Fruit fly (Drosophila melanogaster) whole organism, embryonic: Measurements from ENCODE around the gene wrm2.

Source experiments
- Atf6 ChIP-seq: fragments of 200-800 bp; sonication (Bioruptor generic); IDR thresholded peaks from 2 replicates; pipeline ENCODE4 v1.3.6; 2022; ENCODE audit warnings: missing biosample characterization, missing genetic modification characterization
- CG1024 ChIP-seq: fragments of 200-800 bp; sonication (Bioruptor generic); IDR thresholded peaks from 2 replicates; pipeline ENCODE4 v1.3.6; 2022; ENCODE audit warnings: missing biosample characterization, missing genetic modification characterization
- CG10274 ChIP-seq: fragments of 200-800 bp; sonication (Bioruptor generic); optimal IDR thresholded peaks from 3 replicates; lab custom pipeline; 2017; ENCODE audit warnings: missing biosample characterization, mild to moderate bottlenecking, missing genetic modification characterization
- CG10366 ChIP-seq: fragments of 200-800 bp; sonication (Bioruptor generic); IDR thresholded peaks from 2 replicates; pipeline ENCODE4 v1.3.6; 2022; ENCODE audit warnings: missing biosample characterization, missing genetic modification characterization
- CG12071 ChIP-seq: fragments of 200-800 bp; sonication (Bioruptor generic); optimal IDR thresholded peaks from 3 replicates; lab custom pipeline; 2018; ENCODE audit warnings: missing biosample characterization, mild to moderate bottlenecking, missing genetic modification characterization
- CG15479 ChIP-seq: fragments of 200-800 bp; sonication (Bioruptor generic); optimal IDR thresholded peaks from 3 replicates; lab custom pipeline; 2019; ENCODE audit warnings: missing biosample characterization, mild to moderate bottlenecking, missing genetic modification characterization, moderate library complexity
- CG16815 ChIP-seq: fragments of 200-800 bp; sonication (Bioruptor generic); optimal IDR thresholded peaks from 3 replicates; lab custom pipeline; 2017; ENCODE audit warnings: missing biosample characterization, mild to moderate bottlenecking, missing genetic modification characterization
- CG17361 ChIP-seq: fragments of 200-800 bp; sonication (Bioruptor generic); IDR thresholded peaks from 3 replicates; pipeline ENCODE4 v1.3.6; 2022; ENCODE audit warnings: missing biosample characterization, missing genetic modification characterization
- CG17912 ChIP-seq: fragments of 200-800 bp; sonication (Bioruptor generic); optimal IDR thresholded peaks from 2 replicates; lab custom pipeline; 2018; ENCODE audit warnings: missing biosample characterization, mild to moderate bottlenecking, missing genetic modification characterization
- CG18619 ChIP-seq: fragments of 200-800 bp; sonication (Bioruptor generic); optimal IDR thresholded peaks from 3 replicates; lab custom pipeline; 2017; ENCODE audit warnings: missing biosample characterization, mild to moderate bottlenecking, missing genetic modification characterization
- CG30403 ChIP-seq: fragments of 200-800 bp; sonication (Bioruptor generic); optimal IDR thresholded peaks from 3 replicates; lab custom pipeline; 2016; ENCODE audit warnings: missing biosample characterization, missing genetic modification characterization
- CG31441 ChIP-seq: fragments of 200-800 bp; sonication (Bioruptor generic); IDR thresholded peaks from 2 replicates; pipeline ENCODE4 v1.3.6; 2022; ENCODE audit warnings: missing biosample characterization, missing genetic modification characterization
- CG32532 ChIP-seq: fragments of 200-800 bp; sonication (Bioruptor generic); IDR thresholded peaks from 2 replicates; pipeline ENCODE4 v1.3.6; 2022; ENCODE audit warnings: missing biosample characterization, missing genetic modification characterization
- CG3281 ChIP-seq: fragments of 200-800 bp; sonication (Bioruptor generic); optimal IDR thresholded peaks from 3 replicates; lab custom pipeline; 2017; ENCODE audit warnings: missing biosample characterization, mild to moderate bottlenecking, missing genetic modification characterization
- CG33213 ChIP-seq: fragments of 200-800 bp; sonication (Bioruptor generic); optimal IDR thresholded peaks from 3 replicates; lab custom pipeline; 2016; ENCODE audit warnings: missing biosample characterization, missing genetic modification characterization
- CG4404 ChIP-seq: fragments of 200-800 bp; sonication (Bioruptor generic); IDR thresholded peaks from 2 replicates; pipeline ENCODE4 v1.3.6; 2022; ENCODE audit warnings: missing biosample characterization, missing genetic modification characterization
- CG4730 ChIP-seq: fragments of 200-800 bp; sonication (Bioruptor generic); IDR thresholded peaks from 2 replicates; pipeline ENCODE4 v1.3.6; 2022; ENCODE audit warnings: missing biosample characterization, missing genetic modification characterization
- CG6689 ChIP-seq: fragments of 200-800 bp; sonication (Bioruptor generic); IDR thresholded peaks from 2 replicates; pipeline ENCODE4 v1.3.6; 2022; ENCODE audit warnings: missing biosample characterization, missing genetic modification characterization
- CG8359 ChIP-seq: fragments of 200-800 bp; sonication (Bioruptor generic); optimal IDR thresholded peaks from 2 replicates; lab custom pipeline; 2017; ENCODE audit warnings: missing biosample characterization, mild to moderate bottlenecking, missing genetic modification characterization, borderline replicate concordance
- CG9817 ChIP-seq: fragments of 200-800 bp; sonication (Bioruptor generic); optimal IDR thresholded peaks from 2 replicates; lab custom pipeline; 2018; ENCODE audit warnings: missing biosample characterization, mild to moderate bottlenecking, missing genetic modification characterization, moderate library complexity
- D ChIP-seq, 2 experiments: fragments of 200-800 bp in 1 of 2; fragments of >200 bp in 1 of 2; sonication (Bioruptor generic) in 1 of 2; optimal IDR thresholded peaks; 2 replicates in 1 of 2; 3 replicates in 1 of 2; lab custom pipeline; 2017; ENCODE audit warnings: mild to moderate bottlenecking in 1 of 2, missing biosample characterization in 1 of 2, missing genetic modification characterization in 1 of 2, missing genetic modification reagents in 1 of 2
- HLHmδ ChIP-seq: fragments of 200-800 bp; sonication (Bioruptor generic); optimal IDR thresholded peaks from 2 replicates; lab custom pipeline; 2018; ENCODE audit warnings: missing biosample characterization, mild to moderate bottlenecking, missing genetic modification characterization, moderate library complexity
- HmgZ ChIP-seq: fragments of 200-800 bp; sonication (Bioruptor generic); optimal IDR thresholded peaks from 2 replicates; lab custom pipeline; 2018; ENCODE audit warnings: missing biosample characterization, mild to moderate bottlenecking, missing genetic modification characterization
- Hsf ChIP-seq: fragments of 200-800 bp; sonication (Bioruptor generic); optimal IDR thresholded peaks from 3 replicates; lab custom pipeline; 2016; ENCODE audit warnings: missing biosample characterization, missing genetic modification characterization
- Mad ChIP-seq: fragments of 200-800 bp; sonication (Bioruptor generic); optimal IDR thresholded peaks from 2 replicates; lab custom pipeline; 2016; ENCODE audit warnings: missing biosample characterization, missing genetic modification characterization
- Nf-YA ChIP-seq: fragments of 200-800 bp; sonication (Bioruptor generic); IDR thresholded peaks from 2 replicates; pipeline ENCODE4 v1.3.6; 2022; ENCODE audit warnings: missing biosample characterization, missing genetic modification characterization
- NfI ChIP-seq: fragments of 200-800 bp; sonication (Bioruptor generic); optimal IDR thresholded peaks from 3 replicates; lab custom pipeline; 2018; ENCODE audit warnings: missing biosample characterization, mild to moderate bottlenecking, missing genetic modification characterization, moderate library complexity
- Oli ChIP-seq: fragments of 200-800 bp; sonication (Bioruptor generic); optimal IDR thresholded peaks from 2 replicates; lab custom pipeline; 2018; ENCODE audit warnings: missing biosample characterization, mild to moderate bottlenecking, missing genetic modification characterization, moderate library complexity
- PHDP ChIP-seq: fragments of 200-800 bp; sonication (Bioruptor generic); optimal IDR thresholded peaks from 3 replicates; lab custom pipeline; 2018; ENCODE audit warnings: missing biosample characterization, mild to moderate bottlenecking, missing genetic modification characterization, moderate library complexity
- Rx ChIP-seq: fragments of 200-800 bp; sonication (Bioruptor generic); IDR thresholded peaks from 2 replicates; pipeline ENCODE4 v1.3.6; 2022; ENCODE audit warnings: missing biosample characterization, missing genetic modification characterization
- Six4 ChIP-seq: fragments of 200-800 bp; sonication (Bioruptor generic); optimal IDR thresholded peaks from 2 replicates; lab custom pipeline; 2016; ENCODE audit warnings: missing biosample characterization, missing genetic modification characterization
- YL-1 ChIP-seq: fragments of 200-800 bp; sonication (Bioruptor generic); optimal IDR thresholded peaks from 3 replicates; lab custom pipeline; 2017; ENCODE audit warnings: missing biosample characterization, mild to moderate bottlenecking, missing genetic modification characterization
- ato ChIP-seq: fragments of 200-800 bp; sonication (Bioruptor generic); IDR thresholded peaks from 2 replicates; pipeline ENCODE4 v1.3.6; 2022; ENCODE audit warnings: missing biosample characterization, missing genetic modification characterization; ENCODE audit not compliant: partially characterized antibody
- cg ChIP-seq: fragments of 200-800 bp; sonication (Bioruptor generic); optimal IDR thresholded peaks from 3 replicates; lab custom pipeline; 2019; ENCODE audit warnings: missing biosample characterization, mild to moderate bottlenecking, missing genetic modification characterization, moderate library complexity
- da ChIP-seq: fragments of 200-800 bp; sonication (Bioruptor generic); optimal IDR thresholded peaks from 2 replicates; lab custom pipeline; 2016; ENCODE audit warnings: missing biosample characterization, missing genetic modification characterization
- fd64A ChIP-seq: fragments of 200-800 bp; sonication (Bioruptor generic); optimal IDR thresholded peaks from 3 replicates; lab custom pipeline; 2018; ENCODE audit warnings: missing biosample characterization, mild to moderate bottlenecking, missing genetic modification characterization
- grau ChIP-seq: fragments of 200-800 bp; optimal IDR thresholded peaks from 3 replicates; lab custom pipeline; 2019; ENCODE audit warnings: missing biosample characterization, mild to moderate bottlenecking, missing genetic modification characterization, moderate library complexity
- kay ChIP-seq: fragments of 200-800 bp; sonication (Bioruptor generic); optimal IDR thresholded peaks from 2 replicates; lab custom pipeline; 2016; ENCODE audit warnings: missing biosample characterization, missing genetic modification characterization
- ken ChIP-seq: fragments of 200-800 bp; sonication (Bioruptor generic); IDR thresholded peaks from 3 replicates; pipeline ENCODE4 v1.3.6; 2022; ENCODE audit warnings: missing biosample characterization, missing genetic modification characterization
- pan ChIP-seq, 4 experiments: fragments of >200 bp in 3 of 4; fragments of 200-800 bp in 1 of 4; sonication (Bioruptor generic) in 1 of 4; optimal IDR thresholded peaks in 3 of 4; IDR thresholded peaks in 1 of 4; 2 replicates each; pipeline versions ENCODE4 v1.3.6 to Lab custom; 2017 to 2022; ENCODE audit warnings: missing biosample characterization in 2 of 4, missing genetic modification characterization in 2 of 4, mixed read lengths in 1 of 4
- pb ChIP-seq: fragments of 200-800 bp; sonication (Bioruptor generic); optimal IDR thresholded peaks from 3 replicates; lab custom pipeline; 2016; ENCODE audit warnings: missing biosample characterization, missing genetic modification characterization
- pzg ChIP-seq: fragments of 200-800 bp; sonication (Bioruptor generic); optimal IDR thresholded peaks from 3 replicates; lab custom pipeline; 2018; ENCODE audit warnings: missing biosample characterization, mild to moderate bottlenecking, missing genetic modification characterization, moderate library complexity
- sens ChIP-seq: fragments of 200-800 bp; sonication (Bioruptor generic); peaks from one replicate; lab custom pipeline; 2016; ENCODE audit warnings: missing biosample characterization, missing genetic modification characterization
- sqz ChIP-seq: fragments of 200-800 bp; sonication (Bioruptor generic); optimal IDR thresholded peaks from 3 replicates; lab custom pipeline; 2018; ENCODE audit warnings: missing biosample characterization, mild to moderate bottlenecking, missing genetic modification characterization
- ttk ChIP-seq: fragments of 200-800 bp; sonication (Bioruptor generic); IDR thresholded peaks from 2 replicates; pipeline ENCODE4 v2.1.2; 2022; ENCODE audit warnings: missing biosample characterization, missing genetic modification characterization
- tx ChIP-seq: fragments of 200-800 bp; sonication (Bioruptor generic); optimal IDR thresholded peaks from 2 replicates; lab custom pipeline; 2016; ENCODE audit warnings: missing biosample characterization, missing genetic modification characterization
- unc-4 ChIP-seq: fragments of 200-800 bp; sonication (Bioruptor generic); IDR thresholded peaks from 2 replicates; pipeline ENCODE4 v1.3.6; 2022; ENCODE audit warnings: missing biosample characterization, missing genetic modification characterization; ENCODE audit not compliant: partially characterized antibody

Gene wrm2

dm6 chr3L:7367798-7368678, 33.0 kb upstream of the wrm2 start:
- TF ChIP-seq Hsf: peak; percentile 7
- peak; percentile 50; the same call in 1 of the 2 replicates for TF ChIP-seq Atf6 (GFP tag; lab: Robert Waterston, UW)
- no peak for TF ChIP-seq CG33213 (GFP tag; lab: Kevin White, UChicago)
- no peak for TF ChIP-seq CG17912 (GFP tag; lab: Kevin White, UChicago)
- TF ChIP-seq NfI: peak; percentile 21
- peak; percentile 16 for TF ChIP-seq CG18619
- peak; percentile 25 for TF ChIP-seq grau (tag; lab: Kevin White, UChicago)
- peak; percentile 12 for TF ChIP-seq CG8359
- no peak for TF ChIP-seq CG12071 (GFP tag; lab: Kevin White, UChicago)
- no peak for TF ChIP-seq da (GFP tag; lab: Kevin White, UChicago)
- TF ChIP-seq unc-4: 0 out of 2 replicates have a peak, but pooled peaks have one; percentile 30
- TF ChIP-seq CG6689 (GFP tag; lab: Robert Waterston, UW): peak; percentile 45; the same call in 1 of the 2 replicates
- no peak for TF ChIP-seq fd64A (GFP tag; lab: Kevin White, UChicago)
- TF ChIP-seq kay: peak; percentile 89
- TF ChIP-seq PHDP (tag; lab: Kevin White, UChicago): peak; percentile 38
- no peak for TF ChIP-seq tx
- no peak for TF ChIP-seq CG16815 (GFP tag; lab: Kevin White, UChicago)
- peak; percentile 1 for TF ChIP-seq Six4 (GFP tag; lab: Kevin White, UChicago)
- no peak for TF ChIP-seq CG4404
- TF ChIP-seq D (optimal IDR thresholded peaks at IDR 0.05; lab: Kevin White, UChicago): peak; percentile 84
- TF ChIP-seq D (GFP tag; optimal IDR thresholded peaks at IDR 0.05; lab: Kevin White, UChicago): no peak
- peak; percentile 42 for TF ChIP-seq CG31441
- TF ChIP-seq CG3281 (GFP tag; lab: Kevin White, UChicago): peak; percentile 68
- TF ChIP-seq CG9817 (tag; lab: Kevin White, UChicago): no peak
- peak; percentile 7 for TF ChIP-seq HLHmδ (GFP tag; lab: Kevin White, UChicago)
- TF ChIP-seq CG32532 (GFP tag; lab: Robert Waterston, UW): peak; percentile 57
- TF ChIP-seq CG10366: peak; percentile 40; the same call in 1 of the 2 replicates
- TF ChIP-seq pan (optimal IDR thresholded peaks at IDR 0.05; lab: Kevin White, UChicago): no peak
- peak in 1 of 2 experiments; percentile 32 for TF ChIP-seq pan (GFP tag; optimal IDR thresholded peaks at IDR 0.05 in 1 of 2, IDR thresholded peaks at IDR 0.05 in 1 of 2)
- no peak for TF ChIP-seq CG4730 (GFP tag; lab: Robert Waterston, UW)
- no peak for TF ChIP-seq HmgZ (tag; lab: Kevin White, UChicago)
- peak; percentile 62; the same call in 1 of the 3 replicates for TF ChIP-seq CG17361
- TF ChIP-seq pzg (GFP tag; lab: Kevin White, UChicago): peak; percentile 18
- peak; percentile 0 for TF ChIP-seq CG10274 (GFP tag; lab: Kevin White, UChicago)
- 0 out of 2 replicates have a peak, but pooled peaks have one; percentile 9 for TF ChIP-seq Rx (GFP tag; lab: Robert Waterston, UW)
- TF ChIP-seq CG30403: peak; percentile 32
- TF ChIP-seq Mad (GFP tag; lab: Kevin White, UChicago): no peak
- TF ChIP-seq Nf-YA (GFP tag; lab: Robert Waterston, UW): no peak
- no peak for TF ChIP-seq YL-1 (GFP tag; lab: Kevin White, UChicago)
- no peak for TF ChIP-seq ken (GFP tag; lab: Robert Waterston, UW)
- TF ChIP-seq ato (GFP tag; lab: Robert Waterston, UW): 0 out of 2 replicates have a peak, but pooled peaks have one; percentile 32
- peak; percentile 94 for TF ChIP-seq cg
- TF ChIP-seq sens: peak; percentile 67
- peak; percentile 40 for TF ChIP-seq Oli
- TF ChIP-seq CG1024: no peak
- no peak for TF ChIP-seq pb (GFP tag; lab: Kevin White, UChicago)
- TF ChIP-seq CG15479 (GFP tag; lab: Kevin White, UChicago): peak; percentile 6
- TF ChIP-seq sqz: peak; percentile 33
- TF ChIP-seq ttk (GFP tag; lab: Robert Waterston, UW): no peak; the same call in 1 of the 2 replicates
